Worm (Caenorhabditis elegans) whole organism, late embryonic: ENCODE measurements around the gene mpz-3.
A peak's percentile ranks its signal among the peaks of the same experiment; 100 is the strongest.

Experiments
- C08G9.2 ChIP-seq: sonication (generic microtip); optimal IDR thresholded peaks from 2 replicates; lab custom pipeline; 2016; ENCODE audit warnings: mild to moderate bottlenecking, missing genetic modification characterization, moderate library complexity, missing compliant biosample characterization
- K02D7.2 ChIP-seq: sonication (generic microtip); optimal IDR thresholded peaks from 2 replicates; lab custom pipeline; 2017; ENCODE audit warnings: mild to moderate bottlenecking, missing genetic modification characterization, missing compliant biosample characterization
- K09A11.1 ChIP-seq: sonication (generic microtip); optimal IDR thresholded peaks from 2 replicates; lab custom pipeline; 2017; ENCODE audit warnings: antibody characterized with exemption, mild to moderate bottlenecking, missing genetic modification characterization, missing compliant biosample characterization; ENCODE audit not compliant: insufficient read depth
- T23F11.4 ChIP-seq: fragments of 200-800 bp; sonication (Bioruptor generic); optimal IDR thresholded peaks from 2 replicates; lab custom pipeline; 2018; ENCODE audit warnings: mild to moderate bottlenecking, missing genetic modification characterization, missing compliant biosample characterization
- Y22D7AL.16 ChIP-seq: sonication (generic microtip); optimal IDR thresholded peaks from 2 replicates; lab custom pipeline; 2016; ENCODE audit warnings: missing genetic modification characterization, missing compliant biosample characterization
- ahr-1 ChIP-seq: sonication (generic microtip); optimal IDR thresholded peaks from 2 replicates; lab custom pipeline; 2016; ENCODE audit warnings: missing genetic modification characterization, missing compliant biosample characterization
- ama-1 ChIP-seq: fragments of 150-350 bp; optimal IDR thresholded peaks from 2 replicates; lab custom pipeline; 2014
- ceh-14 ChIP-seq: sonication (generic microtip); optimal IDR thresholded peaks from 2 replicates; lab custom pipeline; 2016; ENCODE audit warnings: missing genotype, missing genetic modification characterization, missing compliant biosample characterization
- ceh-18 ChIP-seq: sonication (generic microtip); optimal IDR thresholded peaks from 2 replicates; lab custom pipeline; 2016; ENCODE audit warnings: missing genetic modification characterization, missing compliant biosample characterization
- ceh-19 ChIP-seq: fragments of 200-800 bp; sonication (Bioruptor generic); optimal IDR thresholded peaks from 2 replicates; lab custom pipeline; 2018; ENCODE audit warnings: mild to moderate bottlenecking, missing genetic modification characterization, missing compliant biosample characterization
- ceh-2 ChIP-seq: sonication (generic microtip); optimal IDR thresholded peaks from 2 replicates; lab custom pipeline; 2016; ENCODE audit warnings: missing genotype, missing genetic modification characterization, missing compliant biosample characterization
- ceh-22 ChIP-seq: sonication (generic microtip); optimal IDR thresholded peaks from 2 replicates; lab custom pipeline; 2017; ENCODE audit warnings: missing biosample characterization, missing genetic modification characterization
- ceh-24 ChIP-seq: sonication (generic microtip); optimal IDR thresholded peaks from 2 replicates; lab custom pipeline; 2016; ENCODE audit warnings: mild to moderate bottlenecking, missing genetic modification characterization, missing compliant biosample characterization
- ceh-31 ChIP-seq: sonication (generic microtip); optimal IDR thresholded peaks from 2 replicates; lab custom pipeline; 2016; ENCODE audit warnings: missing genetic modification characterization, missing compliant biosample characterization
- ceh-34 ChIP-seq: sonication (generic microtip); optimal IDR thresholded peaks from 2 replicates; lab custom pipeline; 2016; ENCODE audit warnings: mild to moderate bottlenecking, missing genetic modification characterization, missing compliant biosample characterization
- ceh-9 ChIP-seq: sonication (generic microtip); optimal IDR thresholded peaks from 2 replicates; lab custom pipeline; 2016; ENCODE audit warnings: mild to moderate bottlenecking, missing genetic modification characterization, inconsistent platforms, missing compliant biosample characterization
- dmd-4 ChIP-seq: sonication (generic microtip); optimal IDR thresholded peaks from 2 replicates; lab custom pipeline; 2016; ENCODE audit warnings: borderline replicate concordance, missing genetic modification characterization, missing compliant biosample characterization
- dve-1 ChIP-seq: sonication (generic microtip); optimal IDR thresholded peaks from 2 replicates; lab custom pipeline; 2017; ENCODE audit warnings: antibody characterized with exemption, mild to moderate bottlenecking, missing genetic modification characterization, missing compliant biosample characterization
- elt-2 ChIP-seq: sonication (generic microtip); optimal IDR thresholded peaks from 2 replicates; lab custom pipeline; 2016; ENCODE audit warnings: missing genetic modification reagents, missing genetic modification characterization, missing compliant biosample characterization
- elt-4 ChIP-seq: sonication (generic microtip); optimal IDR thresholded peaks from 2 replicates; lab custom pipeline; 2016; ENCODE audit warnings: missing genetic modification characterization, missing compliant biosample characterization
- ets-4 ChIP-seq: sonication (generic microtip); optimal IDR thresholded peaks from 2 replicates; lab custom pipeline; 2016; ENCODE audit warnings: missing genetic modification characterization, missing compliant biosample characterization
- eyg-1 ChIP-seq: sonication (generic microtip); optimal IDR thresholded peaks from 2 replicates; lab custom pipeline; 2016; ENCODE audit warnings: missing genotype, missing genetic modification characterization, missing compliant biosample characterization
- fax-1 ChIP-seq: sonication (generic microtip); optimal IDR thresholded peaks from 2 replicates; lab custom pipeline; 2016; ENCODE audit warnings: missing genotype, missing genetic modification characterization, missing compliant biosample characterization
- fkh-10 ChIP-seq: fragments of 150-350 bp; optimal IDR thresholded peaks from 2 replicates; lab custom pipeline; 2014; ENCODE audit warnings: missing biosample characterization, missing genetic modification reagents, missing genetic modification characterization
- fkh-6 ChIP-seq: sonication (generic microtip); optimal IDR thresholded peaks from 2 replicates; lab custom pipeline; 2016; ENCODE audit warnings: missing genetic modification characterization, missing compliant biosample characterization
- hlh-13 ChIP-seq: fragments of 200-800 bp; sonication (Bioruptor generic); optimal IDR thresholded peaks from 2 replicates; lab custom pipeline; 2018; ENCODE audit warnings: mild to moderate bottlenecking, missing genetic modification characterization, missing compliant biosample characterization
- hlh-15 ChIP-seq: sonication (generic microtip); optimal IDR thresholded peaks from 2 replicates; lab custom pipeline; 2016; ENCODE audit warnings: missing genetic modification characterization, missing compliant biosample characterization
- hlh-30 ChIP-seq: sonication (generic microtip); optimal IDR thresholded peaks from 2 replicates; lab custom pipeline; 2017; ENCODE audit warnings: antibody characterized with exemption, missing genetic modification characterization, missing compliant biosample characterization; ENCODE audit not compliant: insufficient read depth
- hlh-6 ChIP-seq: sonication (generic microtip); optimal IDR thresholded peaks from 2 replicates; lab custom pipeline; 2016; ENCODE audit warnings: missing genotype, missing genetic modification characterization, missing compliant biosample characterization
- hlh-8 ChIP-seq: sonication (generic microtip); optimal IDR thresholded peaks from 2 replicates; lab custom pipeline; 2016; ENCODE audit warnings: missing genotype, missing genetic modification characterization, missing compliant biosample characterization
- lim-6 ChIP-seq: sonication (generic microtip); optimal IDR thresholded peaks from 2 replicates; lab custom pipeline; 2016; ENCODE audit warnings: missing genetic modification characterization, missing compliant biosample characterization
- madf-2 ChIP-seq: sonication (generic microtip); optimal IDR thresholded peaks from 2 replicates; lab custom pipeline; 2017; ENCODE audit warnings: missing genetic modification characterization, missing compliant biosample characterization
- mec-3 ChIP-seq: sonication (generic microtip); optimal IDR thresholded peaks from 2 replicates; lab custom pipeline; 2016; ENCODE audit warnings: borderline replicate concordance, missing genetic modification characterization, missing compliant biosample characterization
- nfya-1 ChIP-seq: sonication (generic microtip); optimal IDR thresholded peaks from 2 replicates; lab custom pipeline; 2017; ENCODE audit warnings: missing genetic modification characterization, mild to moderate bottlenecking, missing compliant biosample characterization, antibody characterized with exemption, moderate library complexity
- nhr-11 ChIP-seq: fragments of 150-350 bp; optimal IDR thresholded peaks from 2 replicates; lab custom pipeline; 2014; ENCODE audit warnings: missing biosample characterization, missing genetic modification characterization
- nhr-232 ChIP-seq: sonication (generic microtip); optimal IDR thresholded peaks from 2 replicates; lab custom pipeline; 2016; ENCODE audit warnings: missing genetic modification characterization, missing compliant biosample characterization
- npax-4 ChIP-seq: sonication (generic microtip); optimal IDR thresholded peaks from 2 replicates; lab custom pipeline; 2016; ENCODE audit warnings: missing genetic modification characterization, missing compliant biosample characterization
- odd-2 ChIP-seq: sonication (generic microtip); optimal IDR thresholded peaks from 2 replicates; lab custom pipeline; 2017; ENCODE audit warnings: antibody characterized with exemption, mild to moderate bottlenecking, missing genetic modification characterization, missing compliant biosample characterization
- pag-3 ChIP-seq: sonication (generic microtip); optimal IDR thresholded peaks from 2 replicates; lab custom pipeline; 2016; ENCODE audit warnings: missing compliant biosample characterization, missing genetic modification characterization, borderline replicate concordance
- pat-9 ChIP-seq: fragments of 200-800 bp; sonication (Bioruptor generic); optimal IDR thresholded peaks from 2 replicates; lab custom pipeline; 2018; ENCODE audit warnings: mild to moderate bottlenecking, missing genetic modification characterization, moderate library complexity, missing compliant biosample characterization
- pha-2 ChIP-seq: sonication (generic microtip); optimal IDR thresholded peaks from 2 replicates; lab custom pipeline; 2017; ENCODE audit warnings: mild to moderate bottlenecking, missing genetic modification characterization, missing compliant biosample characterization
- pha-4 ChIP-seq: fragments of 150-350 bp; optimal IDR thresholded peaks from 2 replicates; lab custom pipeline; 2018; ENCODE audit warnings: missing biosample characterization, missing genetic modification reagents, missing genetic modification characterization
- pqm-1 ChIP-seq: sonication (generic microtip); optimal IDR thresholded peaks from 2 replicates; lab custom pipeline; 2016; ENCODE audit warnings: missing genetic modification characterization, missing compliant biosample characterization
- pros-1 ChIP-seq: fragments of 150-350 bp; optimal IDR thresholded peaks from 2 replicates; lab custom pipeline; 2014; ENCODE audit warnings: missing biosample characterization, missing genetic modification reagents, missing genetic modification characterization
- ref-2 ChIP-seq: sonication (generic microtip); optimal IDR thresholded peaks from 2 replicates; lab custom pipeline; 2016; ENCODE audit warnings: missing genetic modification characterization, missing compliant biosample characterization
- rnt-1 ChIP-seq: sonication (generic microtip); optimal IDR thresholded peaks from 2 replicates; lab custom pipeline; 2016; ENCODE audit warnings: missing genetic modification characterization, missing compliant biosample characterization
- sdc-2 ChIP-seq: sonication (generic microtip); optimal IDR thresholded peaks from 2 replicates; lab custom pipeline; 2016; ENCODE audit warnings: missing genotype, missing genetic modification characterization, missing compliant biosample characterization
- sox-2 ChIP-seq: fragments of 200-800 bp; sonication (Bioruptor generic); IDR thresholded peaks from 2 replicates; pipeline ENCODE4 v1.3.6; 2022; ENCODE audit warnings: missing genetic modification reagents, missing genetic modification characterization, missing compliant biosample characterization
- unc-3 ChIP-seq, 2 experiments: fragments of 200-800 bp in 1 of 2; sonication (Bioruptor generic) in 1 of 2; sonication (generic microtip) in 1 of 2; conservative IDR thresholded peaks in 1 of 2; optimal IDR thresholded peaks in 1 of 2; 2 replicates each; pipeline versions ENCODE4 v1.3.6 to Lab custom; 2016 to 2022; ENCODE audit warnings: missing compliant biosample characterization in 2 of 2, missing genetic modification characterization in 2 of 2, missing genetic modification reagents in 1 of 2
- unc-42 ChIP-seq: sonication (generic microtip); optimal IDR thresholded peaks from 2 replicates; lab custom pipeline; 2016; ENCODE audit warnings: missing genotype, missing genetic modification characterization, missing compliant biosample characterization
- unc-55 ChIP-seq: sonication (generic microtip); optimal IDR thresholded peaks from 2 replicates; lab custom pipeline; 2017; ENCODE audit warnings: missing biosample characterization, missing genetic modification reagents, missing genetic modification characterization
- zip-5 ChIP-seq: sonication (generic microtip); optimal IDR thresholded peaks from 2 replicates; lab custom pipeline; 2016; ENCODE audit warnings: missing genetic modification characterization, missing compliant biosample characterization
- ztf-16 ChIP-seq: sonication (generic microtip); optimal IDR thresholded peaks from 2 replicates; lab custom pipeline; 2017; ENCODE audit warnings: missing genetic modification characterization, missing compliant biosample characterization

mpz-3 gene

DNA sequence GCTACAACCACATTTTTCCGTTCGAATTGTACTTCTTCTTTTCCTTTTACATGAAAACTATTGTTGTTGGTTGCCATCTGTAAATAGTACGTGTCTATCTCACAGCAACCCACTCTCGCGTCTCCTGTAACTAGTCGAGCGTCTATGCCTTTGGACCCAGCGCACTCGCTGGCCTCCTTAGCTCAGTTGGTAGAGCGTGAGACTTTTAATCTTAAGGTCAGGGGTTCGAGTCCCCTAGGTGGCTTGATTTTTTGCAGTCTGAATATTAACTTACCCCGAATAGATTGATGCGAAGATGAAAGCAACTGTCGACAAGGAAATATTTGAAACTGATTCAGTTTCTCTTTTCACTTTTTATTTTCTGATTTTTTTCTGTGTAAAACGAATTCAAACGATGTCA is at the start of gene mpz-3:
Gene mpz-3 (minus strand): TSS at position 320 of the 400 bp plus-strand sequence.
- TF ChIP-seq nfya-1 (tag; lab: Kevin White, UChicago), result no peak
- TF ChIP-seq ceh-9 (tag; lab: Kevin White, UChicago), result no peak
- no peak for TF ChIP-seq pag-3 (tag; lab: Kevin White, UChicago)
- TF ChIP-seq odd-2, result no peak
- no peak for TF ChIP-seq hlh-13 (GFP tag; lab: Kevin White, UChicago)
- no peak for TF ChIP-seq C08G9.2
- peak; percentile 16 for TF ChIP-seq npax-4 (tag; lab: Kevin White, UChicago)
- TF ChIP-seq sdc-2 (tag; lab: Kevin White, UChicago), result no peak
- TF ChIP-seq dve-1 (tag; lab: Kevin White, UChicago), result peak; percentile 30
- no peak for TF ChIP-seq zip-5
- TF ChIP-seq ref-2 (tag; lab: Kevin White, UChicago), result no peak
- no peak for TF ChIP-seq eyg-1 (tag; lab: Kevin White, UChicago)
- TF ChIP-seq nhr-232 (tag; lab: Kevin White, UChicago), result peak; percentile 49
- no peak for TF ChIP-seq pqm-1 (tag; lab: Kevin White, UChicago)
- TF ChIP-seq mec-3 (tag; lab: Kevin White, UChicago), result no peak
- no peak for TF ChIP-seq ceh-14 (tag; lab: Kevin White, UChicago)
- TF ChIP-seq unc-42, result no peak
- TF ChIP-seq ceh-22 (tag; lab: Kevin White, UChicago), result no peak
- peak; percentile 32 for TF ChIP-seq Y22D7AL.16 (tag; lab: Kevin White, UChicago)
- no peak for TF ChIP-seq pros-1
- no peak for TF ChIP-seq pha-2 (tag; lab: Kevin White, UChicago)
- peak; percentile 27; the same call in 1 of the 2 replicates for TF ChIP-seq sox-2 (GFP tag; lab: Robert Waterston, UW)
- no peak for TF ChIP-seq rnt-1
- TF ChIP-seq madf-2, result no peak
- no peak for TF ChIP-seq hlh-15 (tag; lab: Kevin White, UChicago)
- no peak for TF ChIP-seq elt-4 (tag; lab: Kevin White, UChicago)
- no peak for TF ChIP-seq ceh-18 (tag; lab: Kevin White, UChicago)
- no peak for TF ChIP-seq unc-55 (GFP tag; lab: Kevin White, UChicago)
- TF ChIP-seq K09A11.1 (tag; lab: Kevin White, UChicago), result no peak
- peak; percentile 10 for TF ChIP-seq K02D7.2
- TF ChIP-seq dmd-4, result no peak
- no peak for TF ChIP-seq fkh-6 (tag; lab: Kevin White, UChicago)
- no peak for TF ChIP-seq T23F11.4 (GFP tag; lab: Kevin White, UChicago)
- TF ChIP-seq ahr-1, result no peak
- peak; percentile 10 for TF ChIP-seq ceh-34 (tag; lab: Kevin White, UChicago)
- no peak for TF ChIP-seq lim-6 (tag; lab: Kevin White, UChicago)
- TF ChIP-seq hlh-8 (tag; lab: Kevin White, UChicago), result no peak
- no peak for TF ChIP-seq nhr-11 (tag; lab: Kevin White, UChicago)
- TF ChIP-seq ceh-19, result peak; percentile 36
- TF ChIP-seq ceh-31, result peak; percentile 23
- peak; percentile 2 for TF ChIP-seq ceh-2 (tag; lab: Kevin White, UChicago)
- TF ChIP-seq hlh-30 (tag; lab: Kevin White, UChicago), result no peak
- peak; percentile 23 for TF ChIP-seq fax-1
- TF ChIP-seq ztf-16 (tag; lab: Kevin White, UChicago), result peak; percentile 20
- no peak for TF ChIP-seq ets-4 (tag; lab: Kevin White, UChicago)
- peak; percentile 38 for TF ChIP-seq pat-9
- peak; percentile 49 for TF ChIP-seq elt-2 (tag; lab: Kevin White, UChicago)
- TF ChIP-seq pha-4, result no peak
- peak; percentile 60; the same call in 1 of the 2 replicates for TF ChIP-seq unc-3 (GFP tag; conservative IDR thresholded peaks at IDR 0.05; lab: Robert Waterston, UW)
- TF ChIP-seq unc-3 (tag; optimal IDR thresholded peaks at IDR 0.05; lab: Kevin White, UChicago), result peak; percentile 5
- TF ChIP-seq ama-1, result no peak
- TF ChIP-seq fkh-10, result no peak
- no peak for TF ChIP-seq ceh-24 (tag; lab: Kevin White, UChicago)
- peak; percentile 47 for TF ChIP-seq hlh-6
